Fruit fly (Drosophila melanogaster): ENCODE data around the gene fws.

DNA sequence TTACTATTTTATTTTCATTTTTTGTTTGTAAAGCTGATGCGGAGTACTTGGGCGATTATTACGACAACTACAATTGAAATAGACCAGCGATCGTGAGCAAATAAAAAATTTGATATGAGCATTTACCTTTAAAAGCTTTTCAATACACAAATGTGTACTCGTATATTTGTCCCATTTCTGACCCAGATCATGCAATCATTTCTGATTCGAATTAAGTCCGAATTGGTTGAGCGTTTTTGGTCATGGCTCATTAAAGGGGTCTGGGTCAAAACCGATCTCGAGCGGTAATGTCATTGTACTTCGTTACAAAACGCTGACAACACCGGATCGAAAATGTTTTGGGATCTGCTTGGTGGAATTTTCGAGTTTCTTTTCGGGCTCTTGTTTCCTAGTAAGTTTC is 5.4 kb upstream of the fws start, which contains the start of gene CG43220:
- TF ChIP-seq insv (optimal IDR thresholded peaks at IDR 0.05) = no peak
- TF ChIP-seq psq (optimal IDR thresholded peaks at IDR 0.05) = no peak
- TF ChIP-seq h (optimal IDR thresholded peaks at IDR 0.05) = no peak
- no peak for TF ChIP-seq Myc (optimal IDR thresholded peaks at IDR 0.05)
- no peak for TF ChIP-seq Sin3A (optimal IDR thresholded peaks at IDR 0.05)
